Worm (Caenorhabditis elegans) whole organism, L2 larva: ENCODE results near the gene col-93.

Experiments
- blmp-1 ChIP-seq: sonication (generic microtip); optimal IDR thresholded peaks from 2 replicates; lab custom pipeline; 2017; ENCODE audit warnings: missing genetic modification characterization, mild to moderate bottlenecking, missing compliant biosample characterization, antibody characterized with exemption, moderate library complexity; ENCODE audit not compliant: insufficient read depth
- ceh-16 ChIP-seq: fragments of 150-350 bp; optimal IDR thresholded peaks from 2 replicates; lab custom pipeline; 2014; ENCODE audit warnings: missing biosample characterization, missing genetic modification characterization
- lin-39 ChIP-seq: fragments of 150-350 bp; optimal IDR thresholded peaks from 2 replicates; lab custom pipeline; 2014; ENCODE audit warnings: missing biosample characterization, missing genetic modification reagents, missing genetic modification characterization
- mdl-1 ChIP-seq, 2 experiments: fragments of 150-350 bp in 1 of 2; sonication (generic microtip) in 1 of 2; optimal IDR thresholded peaks; 2 replicates each; lab custom pipeline; 2017; ENCODE audit warnings: missing biosample characterization in 2 of 2, missing genetic modification characterization in 2 of 2
- nhr-11 ChIP-seq: fragments of 150-350 bp; optimal IDR thresholded peaks from 2 replicates; lab custom pipeline; 2014; ENCODE audit warnings: missing biosample characterization, missing genetic modification characterization
- nhr-129 ChIP-seq: fragments of 150-350 bp; optimal IDR thresholded peaks from 2 replicates; lab custom pipeline; 2014; ENCODE audit warnings: missing biosample characterization, missing genetic modification characterization
- nhr-6 ChIP-seq: fragments of 150-350 bp; optimal IDR thresholded peaks from 2 replicates; lab custom pipeline; 2014; ENCODE audit warnings: missing biosample characterization, missing genetic modification characterization

DNA sequence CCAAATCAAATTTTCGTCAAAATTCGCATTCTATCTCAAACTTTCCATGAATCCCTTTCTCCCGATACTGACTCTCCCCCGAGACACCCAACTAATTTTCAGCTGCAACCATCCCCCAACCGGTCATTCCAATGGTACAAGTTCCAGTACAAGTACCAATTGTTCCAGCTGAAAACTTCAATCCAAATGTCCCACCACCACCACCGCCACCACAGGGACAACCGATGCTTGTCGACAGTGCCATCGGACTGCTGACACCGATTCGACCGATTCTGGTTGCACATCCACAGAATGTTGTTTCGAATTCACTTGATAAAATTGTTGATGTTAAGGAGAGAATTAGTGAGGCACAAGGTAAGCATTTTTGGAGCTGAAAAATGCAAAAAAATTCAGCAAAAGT lies 39.9 kb downstream of the col-93 start:
- TF ChIP-seq lin-39 (tag; lab: Kevin White, UChicago): no peak
- no peak for TF ChIP-seq nhr-6 (tag; lab: Kevin White, UChicago)
- TF ChIP-seq nhr-11 (tag; lab: Kevin White, UChicago): no peak
- no peak for TF ChIP-seq nhr-129 (tag; lab: Kevin White, UChicago)
- no peak for TF ChIP-seq mdl-1 (tag; optimal IDR thresholded peaks at IDR 0.05; lab: Kevin White, UChicago)
- TF ChIP-seq ceh-16 (tag; lab: Kevin White, UChicago): no peak
- no peak for TF ChIP-seq blmp-1 (tag; lab: Kevin White, UChicago)
